Fruit fly (Drosophila melanogaster): ENCODE measurements around the gene CG4116.

Gene CG4116

DNA sequence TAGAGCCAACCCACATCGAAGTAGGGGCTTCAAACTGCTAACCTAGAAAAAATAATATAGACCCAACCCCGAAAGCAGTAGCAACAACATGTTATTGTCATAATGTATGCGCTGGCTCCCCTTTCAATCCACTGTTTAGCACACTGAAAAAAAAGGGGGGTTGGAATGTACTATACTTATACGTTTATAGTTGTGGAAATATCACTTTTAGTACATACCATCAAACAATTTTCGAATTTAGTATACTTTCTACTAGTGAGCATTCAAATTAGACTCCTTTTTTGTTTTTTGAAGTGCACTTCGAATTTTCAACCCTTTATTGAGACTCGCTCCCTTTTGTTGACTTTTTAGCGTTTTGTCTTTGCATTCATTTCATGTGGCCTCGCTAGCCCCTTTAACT, 30.8 kb downstream of the CG4116 start (continued):
- TF ChIP-seq pzg (GFP tag; optimal IDR thresholded peaks at IDR 0.05) (no peak), HLH4C (GFP tag; IDR thresholded peaks at IDR 0.05; ENCODE audit: partially characterized antibody) (no peak), Fer1 (GFP tag; optimal IDR thresholded peaks at IDR 0.05) (peak; percentile 33), CG13624 (GFP tag; optimal IDR thresholded peaks at IDR 0.05) (no peak), slbo (GFP tag; IDR thresholded peaks at IDR 0.05) (peak; percentile 54), CG4404 (GFP tag; IDR thresholded peaks at IDR 0.05) (no peak), Fer3 (tag; optimal IDR thresholded peaks at IDR 0.05) (peak; percentile 13), D19B (GFP tag; optimal IDR thresholded peaks at IDR 0.05) (no peak), Nf-YA (GFP tag; IDR thresholded peaks at IDR 0.05) (no peak), CG13424 (tag; optimal IDR thresholded peaks at IDR 0.05) (peak; percentile 11), bbx (GFP tag; IDR thresholded peaks at IDR 0.05; ENCODE audit: partially characterized antibody) (no peak), Chrac-16 (GFP tag; optimal IDR thresholded peaks at IDR 0.05) (no peak), Poxn (GFP tag; IDR thresholded peaks at IDR 0.05) (no peak), CG7786 (GFP tag; optimal IDR thresholded peaks at IDR 0.05) (no peak), Ravus (GFP tag; IDR thresholded peaks at IDR 0.05) (no peak), CG10274 (GFP tag; optimal IDR thresholded peaks at IDR 0.05) (no peak), CG16815 (GFP tag; optimal IDR thresholded peaks at IDR 0.05) (no peak), CG10321 (GFP tag; IDR thresholded peaks at IDR 0.05) (no peak), psq (GFP tag; optimal IDR thresholded peaks at IDR 0.05) (no peak), Sox100B (GFP tag; optimal IDR thresholded peaks at IDR 0.05) (no peak), CG2875 (GFP tag; optimal IDR thresholded peaks at IDR 0.05) (no peak), abd-A (tag; optimal IDR thresholded peaks at IDR 0.05) (no peak), HLH3B (GFP tag; IDR thresholded peaks at IDR 0.05) (peak; percentile 47), CG18476 (GFP tag; optimal IDR thresholded peaks at IDR 0.05) (no peak), CG1602 (GFP tag; optimal IDR thresholded peaks at IDR 0.05) (no peak), PHDP (tag; optimal IDR thresholded peaks at IDR 0.05) (no peak), CG12104 (GFP tag; optimal IDR thresholded peaks at IDR 0.05) (no peak), CG1603 (tag; optimal IDR thresholded peaks at IDR 0.05) (peak; percentile 22), trh (GFP tag; optimal IDR thresholded peaks at IDR 0.05) (no peak), tna (GFP tag; IDR thresholded peaks at IDR 0.05; ENCODE audit: partially characterized antibody) (no peak), ara (GFP tag; IDR thresholded peaks at IDR 0.05) (peak; percentile 46; the same call in 1 of the 2 replicates), CG10543 (GFP tag; optimal IDR thresholded peaks at IDR 0.05) (no peak), CG6175 (GFP tag; IDR thresholded peaks at IDR 0.05) (no peak), Xrp1 (GFP tag; IDR thresholded peaks at IDR 0.05) (peak; percentile 40; the same call in 1 of the 2 replicates), Awh (GFP tag; IDR thresholded peaks at IDR 0.05) (no peak), luna (GFP tag; optimal IDR thresholded peaks at IDR 0.05) (no peak), CG4360 (GFP tag; IDR thresholded peaks at IDR 0.05) (no peak), B-H2 (GFP tag; optimal IDR thresholded peaks at IDR 0.05) (no peak), CG3407 (GFP tag; optimal IDR thresholded peaks at IDR 0.05) (no peak), Doc3 (GFP tag; IDR thresholded peaks at IDR 0.05; ENCODE audit: partially characterized antibody) (no peak), CkIIα-i1 (GFP tag; IDR thresholded peaks at IDR 0.05) (no peak), crp (GFP tag; optimal IDR thresholded peaks at IDR 0.05) (no peak), CG3847 (GFP tag; IDR thresholded peaks at IDR 0.05) (no peak), Nf-YB (GFP tag; optimal IDR thresholded peaks at IDR 0.05) (no peak), CG4328 (GFP tag; optimal IDR thresholded peaks at IDR 0.05) (no peak), tio (GFP tag; optimal IDR thresholded peaks at IDR 0.05) (no peak), MBD-R2 (GFP tag; IDR thresholded peaks at IDR 0.05) (no peak), CG3281 (GFP tag; optimal IDR thresholded peaks at IDR 0.05) (peak; percentile 3), Six4 (GFP tag; optimal IDR thresholded peaks at IDR 0.05) (no peak), Rfx (GFP tag; IDR thresholded peaks at IDR 0.05) (peak; percentile 35), Doc2 (GFP tag; IDR thresholded peaks at IDR 0.05) (no peak), grau (tag; optimal IDR thresholded peaks at IDR 0.05) (peak; percentile 27)
